Fruit fly (Drosophila melanogaster) S2 (cell line): ENCODE measurements around the gene CG6409.

Experiments used
- CG8478 ChIP-seq: fragments of >200 bp; optimal IDR thresholded peaks from 2 replicates; lab custom pipeline; 2018
- CTCF ChIP-seq, 2 experiments: fragments of >200 bp; optimal IDR thresholded peaks; 2 replicates each; lab custom pipeline; 2018

The CG6409 gene

dm6 chr3L:10897534-10898255 lies 15.5 kb upstream of the CG6409 start:
- TF ChIP-seq CTCF (optimal IDR thresholded peaks at IDR 0.05; lab: Kevin White, UChicago) (no peak), CG8478 (lab: Kevin White, UChicago) (no peak)

- TF ChIP-seq CG8478 (lab: Kevin White, UChicago) (no peak), CTCF (optimal IDR thresholded peaks at IDR 0.05; lab: Kevin White, UChicago) (no peak)
These were observed 14.7 kb upstream of the CG6409 start for dm6 chr3L:10896923-10897322.

DNA sequence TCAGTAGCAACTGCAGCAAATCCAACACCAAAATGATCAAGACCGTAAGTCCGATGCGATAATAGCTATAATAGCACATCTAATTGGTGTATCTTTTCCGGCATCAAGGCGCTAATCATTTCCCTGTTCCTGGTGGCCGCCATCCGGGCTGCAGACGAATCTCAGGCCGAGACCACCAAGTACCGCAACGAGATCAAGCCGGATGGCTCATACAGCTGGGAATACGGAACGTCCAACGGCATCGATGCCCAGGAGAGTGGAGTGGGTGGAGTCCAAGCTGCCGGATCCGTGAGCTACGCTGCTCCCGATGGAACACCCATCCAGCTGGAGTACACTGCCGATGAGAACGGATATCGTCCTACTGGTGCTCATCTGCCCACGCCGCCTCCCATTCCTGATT lies 12.0 kb upstream of the CG6409 start, which contains the start of gene Cpr67Fb:
Gene Cpr67Fb (plus strand): TSS at position 15 of the 400 bp plus-strand sequence.
- TF ChIP-seq CG8478 (lab: Kevin White, UChicago) = no peak
- TF ChIP-seq CTCF (optimal IDR thresholded peaks at IDR 0.05; lab: Kevin White, UChicago) = no peak

dm6 chr3L:10893156-10893784 lies 11.1 kb upstream of the CG6409 start:
- TF ChIP-seq CTCF (optimal IDR thresholded peaks at IDR 0.05; lab: Kevin White, UChicago) (no peak), CG8478 (lab: Kevin White, UChicago) (no peak)

DNA sequence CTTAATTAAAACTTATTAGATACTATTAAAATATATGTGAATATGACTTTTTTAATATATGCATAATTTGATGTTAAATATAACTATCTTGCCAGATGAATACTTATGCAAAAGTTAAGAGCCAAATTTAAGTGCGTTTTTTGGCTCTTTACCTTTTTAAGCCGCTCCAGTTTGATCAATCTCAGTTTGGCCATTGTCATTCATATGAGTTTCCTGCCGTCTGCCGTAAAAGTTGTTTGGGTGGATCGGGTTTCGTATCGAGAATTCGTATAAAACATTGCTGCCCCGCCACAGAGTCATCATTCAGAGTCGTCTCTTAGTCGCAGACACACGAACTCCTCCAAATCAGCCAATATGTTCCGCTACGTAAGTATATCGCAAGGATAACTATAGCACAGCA lies 9.2 kb upstream of the CG6409 start, which contains the start of gene Cpr67Fa2:
Gene Cpr67Fa2 (plus strand): TSS at position 301 of the 400 bp plus-strand sequence.
- TF ChIP-seq CTCF (optimal IDR thresholded peaks at IDR 0.05; lab: Kevin White, UChicago) (no peak), CG8478 (lab: Kevin White, UChicago) (no peak)

dm6 chr3L:10889692-10890089 lies 7.5 kb upstream of the CG6409 start, which contains the start of gene Cpr67Fa1:
Gene Cpr67Fa1, plus strand, starts transcription at chr3L:10889990.
- TF ChIP-seq CG8478 (lab: Kevin White, UChicago) = no peak
- no peak for TF ChIP-seq CTCF (optimal IDR thresholded peaks at IDR 0.05; lab: Kevin White, UChicago)

DNA sequence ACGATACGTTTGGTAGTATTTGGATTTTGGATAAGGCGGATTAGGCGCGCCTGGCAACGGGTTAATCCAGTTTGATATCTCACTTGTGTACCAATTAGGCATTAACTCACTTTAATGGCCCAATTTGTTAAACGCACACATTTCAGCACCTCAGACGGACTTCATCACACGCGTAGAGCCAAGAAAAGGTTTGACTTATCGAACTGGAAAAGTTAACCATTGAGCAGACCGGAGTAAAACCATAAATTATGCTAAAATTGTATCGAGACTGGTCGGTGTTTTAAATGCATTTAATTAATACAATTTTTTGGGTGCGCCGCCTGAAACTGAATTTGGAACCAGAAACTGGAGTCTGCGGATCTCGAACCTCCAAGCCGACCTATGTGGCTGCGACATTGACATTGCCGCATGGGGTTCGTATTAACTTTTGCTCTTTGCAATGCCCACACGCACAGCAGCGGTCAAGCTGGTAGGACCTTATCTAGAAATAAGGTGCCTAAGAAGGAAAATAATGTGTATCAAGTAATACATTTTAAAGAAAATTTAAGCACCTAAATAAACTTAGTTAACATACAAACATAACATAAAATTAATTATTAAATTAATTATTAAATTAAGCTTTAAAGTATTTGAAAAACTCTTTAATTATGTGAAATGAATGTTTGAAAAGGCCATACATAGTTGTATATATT lies 7.0 kb upstream of the CG6409 start:
- TF ChIP-seq CG8478 (lab: Kevin White, UChicago) (no peak), CTCF (optimal IDR thresholded peaks at IDR 0.05; lab: Kevin White, UChicago) (no peak)

- TF ChIP-seq CTCF (optimal IDR thresholded peaks at IDR 0.05; lab: Kevin White, UChicago) (no peak), CG8478 (lab: Kevin White, UChicago) (no peak)
These were observed 4.2 kb upstream of the CG6409 start, which contains the start of gene OXA1L for dm6 chr3L:10886371-10886770. Gene OXA1L, minus strand, starts transcription at chr3L:10886471.

DNA sequence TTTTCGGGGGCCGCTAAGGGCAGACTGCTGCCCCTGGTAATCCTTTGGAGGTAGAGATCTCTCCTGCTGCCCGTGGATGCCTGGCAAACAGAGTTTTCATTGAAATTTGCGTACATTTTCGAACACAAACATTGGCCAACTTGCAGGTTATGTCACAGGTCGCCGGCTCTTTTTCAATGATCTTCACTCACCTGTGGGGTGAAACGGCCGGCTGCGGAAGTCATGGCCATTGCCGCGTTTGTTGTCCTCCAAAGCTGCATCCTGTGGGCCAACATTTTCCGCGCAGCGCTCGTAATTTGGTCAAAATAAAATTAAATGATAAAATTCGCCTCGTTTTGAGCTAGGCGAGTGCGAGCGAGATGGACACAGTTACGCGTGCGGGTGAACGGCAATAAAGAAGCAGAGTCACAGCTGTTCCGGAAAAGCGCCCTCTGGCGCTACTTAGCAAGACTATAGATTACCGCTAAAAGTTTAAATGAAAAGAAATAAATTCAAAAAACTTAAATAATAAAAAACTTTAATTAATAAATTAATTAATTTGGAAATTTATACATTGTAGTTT lies 3.6 kb upstream of the CG6409 start:
- TF ChIP-seq CG8478 (lab: Kevin White, UChicago) = no peak
- TF ChIP-seq CTCF (optimal IDR thresholded peaks at IDR 0.05; lab: Kevin White, UChicago) = peak; percentile 81 to 90

DNA sequence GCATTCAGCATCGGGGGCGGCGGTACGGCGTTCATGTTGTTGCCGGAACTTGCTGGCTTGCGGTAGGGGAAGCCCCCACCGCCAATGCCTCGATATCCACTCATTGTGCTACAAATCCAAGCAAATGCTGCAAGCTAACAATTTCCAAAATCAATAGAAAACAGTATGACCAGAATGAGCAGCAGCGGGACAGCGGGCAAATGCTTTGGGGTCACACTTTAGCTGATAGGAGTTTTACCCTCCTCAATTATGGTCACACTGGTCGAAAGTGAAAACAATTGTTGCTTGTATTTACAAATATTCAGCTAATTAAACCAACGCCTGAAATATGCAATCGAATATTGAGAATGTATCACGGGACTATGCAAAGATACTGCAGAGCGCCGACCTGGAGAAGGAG lies 3.3 kb downstream of the CG6409 start, which contains the start of the genes CG6418 and Blos4:
Gene CG6418 (minus strand): TSS at position 196 of the 400 bp plus-strand sequence.
Gene Blos4 (plus strand): TSS at position 244 of the 400 bp plus-strand sequence.
- TF ChIP-seq CTCF (optimal IDR thresholded peaks at IDR 0.05; lab: Kevin White, UChicago) = peak; percentile 12 to 13
- TF ChIP-seq CG8478 (lab: Kevin White, UChicago) = no peak

dm6 chr3L:10876036-10876435 lies 6.2 kb downstream of the CG6409 start:
- TF ChIP-seq CTCF (optimal IDR thresholded peaks at IDR 0.05; lab: Kevin White, UChicago) = no peak
- no peak for TF ChIP-seq CG8478 (lab: Kevin White, UChicago)

dm6 chr3L:10871534-10871933 lies 10.7 kb downstream of the CG6409 start:
- TF ChIP-seq CTCF (optimal IDR thresholded peaks at IDR 0.05; lab: Kevin White, UChicago) = no peak
- no peak for TF ChIP-seq CG8478 (lab: Kevin White, UChicago)

dm6 chr3L:10870087-10870486 lies 12.1 kb downstream of the CG6409 start:
- TF ChIP-seq CTCF (optimal IDR thresholded peaks at IDR 0.05; lab: Kevin White, UChicago) (no peak), CG8478 (lab: Kevin White, UChicago) (no peak)

DNA sequence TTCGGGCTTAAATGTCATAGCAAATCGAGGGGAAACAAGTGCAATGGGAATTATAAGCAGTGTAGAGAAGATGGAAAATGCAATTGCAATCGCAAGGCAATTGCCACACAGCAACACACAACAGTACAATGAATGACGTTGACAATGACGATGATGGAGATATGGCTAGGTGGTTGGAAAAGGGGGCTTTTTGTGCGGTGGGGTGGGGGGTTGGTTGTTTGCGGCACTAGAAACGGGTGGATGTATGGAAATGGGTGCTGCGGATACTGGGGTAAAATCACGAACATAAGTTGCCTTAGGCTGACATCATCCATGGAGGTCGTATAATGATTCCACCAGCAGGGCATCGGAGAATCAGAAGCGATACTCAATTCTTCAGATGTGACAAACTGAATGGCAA lies 13.0 kb downstream of the CG6409 start:
- no peak for TF ChIP-seq CTCF (optimal IDR thresholded peaks at IDR 0.05; lab: Kevin White, UChicago)
- TF ChIP-seq CG8478 (lab: Kevin White, UChicago) = no peak
